Worm (Caenorhabditis elegans) whole organism, L4 larva: ENCODE results near the gene ZK1073.2.
"Not testable (repeated sequence)": the region's sequence is repeated elsewhere in the genome, so short reads cannot be mapped to it uniquely, and the experiment has no call there.

Experiments
- ama-1 ChIP-seq: fragments of 150-350 bp; optimal IDR thresholded peaks from 2 replicates; lab custom pipeline; 2014; ENCODE audit warnings: inconsistent platforms, mixed read lengths
- daf-8 ChIP-seq: fragments of 200-800 bp; sonication (Bioruptor generic); IDR thresholded peaks from 2 replicates; pipeline ENCODE4 v1.3.6; 2022; ENCODE audit warnings: missing genetic modification characterization, missing compliant biosample characterization
- lim-7 ChIP-seq: fragments of 200-800 bp; sonication (Bioruptor generic); IDR thresholded peaks from 2 replicates; pipeline ENCODE4 v1.3.6; 2022; ENCODE audit warnings: missing genetic modification characterization, missing compliant biosample characterization
- mdl-1 ChIP-seq, 2 experiments: fragments of 150-350 bp in 1 of 2; sonication (generic microtip) in 1 of 2; optimal IDR thresholded peaks; 2 replicates each; lab custom pipeline; 2014 to 2017; ENCODE audit warnings: missing biosample characterization in 2 of 2, missing genetic modification characterization in 2 of 2
- nhr-28 ChIP-seq: fragments of 150-350 bp; optimal IDR thresholded peaks from 2 replicates; lab custom pipeline; 2014; ENCODE audit warnings: missing biosample characterization, missing genetic modification characterization

ce11 chrX:16062385-16062784 is 41.1 kb upstream of the ZK1073.2 start, which contains the start of gene T27A8.3:
- not testable (repeated sequence) for TF ChIP-seq daf-8 (GFP tag; lab: Robert Waterston, UW); nhr-28 (tag; lab: Kevin White, UChicago); lim-7; mdl-1 (tag; optimal IDR thresholded peaks at IDR 0.05; lab: Kevin White, UChicago); ama-1
